Worm (Caenorhabditis elegans) whole organism, L4/young adult: ENCODE results near the gene Y51H7C.10.

Source experiments
- W03F9.2 ChIP-seq: fragments of 150-350 bp; optimal IDR thresholded peaks from 2 replicates; lab custom pipeline; 2014; ENCODE audit warnings: missing biosample characterization, missing genetic modification characterization
- dao-5 ChIP-seq: sonication (generic microtip); optimal IDR thresholded peaks from 2 replicates; lab custom pipeline; 2016; ENCODE audit warnings: missing genotype, missing genetic modification characterization, moderate library complexity, missing compliant biosample characterization
- him-1 ChIP-seq: sonication (generic microtip); optimal IDR thresholded peaks from 2 replicates; lab custom pipeline; 2016; ENCODE audit warnings: missing genotype, missing genetic modification reagents, missing genetic modification characterization, missing compliant biosample characterization

ce11 chrII:1441479-1441878, 17.9 kb upstream of the Y51H7C.10 start:
- TF ChIP-seq dao-5 (no peak), him-1 (no peak), W03F9.2 (no peak)
